Worm (Caenorhabditis elegans): ENCODE results near the gene pept-1.

pept-1 gene

DNA sequence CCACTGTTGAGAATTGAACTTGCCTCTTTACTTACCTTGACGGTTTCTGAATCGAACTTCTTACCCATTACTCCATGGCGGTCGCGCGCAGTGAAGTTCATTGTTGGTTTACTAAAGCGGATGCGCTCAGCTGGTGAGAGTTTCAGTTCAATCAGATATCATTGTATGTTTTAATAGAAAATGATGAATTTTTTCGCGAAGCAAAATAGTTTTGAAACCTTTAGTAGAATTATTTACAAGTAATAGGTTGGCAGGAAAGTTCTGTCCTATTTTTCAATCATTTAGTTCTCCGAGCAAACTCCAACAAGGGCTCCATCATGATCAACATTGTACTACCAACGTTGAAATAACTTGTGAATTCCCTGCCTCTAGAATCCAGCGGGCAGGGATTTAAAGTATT is 10.8 kb downstream of the pept-1 start, which contains the start of gene C15B12.3:
C15B12.3 (minus strand) TSS at position 101 of the 400 bp plus-strand sequence.
- TF ChIP-seq unc-62 (GFP tag; optimal IDR thresholded peaks at IDR 0.05), result no peak
- TF ChIP-seq nhr-28 (tag; optimal IDR thresholded peaks at IDR 0.05), result no peak
- TF ChIP-seq bed-3 (GFP tag; optimal IDR thresholded peaks at IDR 0.05), result no peak
- no peak for TF ChIP-seq flh-1 (GFP tag; optimal IDR thresholded peaks at IDR 0.05)
- no peak for TF ChIP-seq sptf-1 (tag; optimal IDR thresholded peaks at IDR 0.05)
- TF ChIP-seq ceh-83 (GFP tag; optimal IDR thresholded peaks at IDR 0.05), result no peak

ce11 chrX:6468499-6468898 is 11.8 kb downstream of the pept-1 start, which contains the start of gene C15B12.9:
Gene C15B12.9, plus strand, starts transcription at chrX:6468799.
- no peak for TF ChIP-seq pha-4 (tag; optimal IDR thresholded peaks at IDR 0.05)
- no peak for TF ChIP-seq nhr-76 (tag; optimal IDR thresholded peaks at IDR 0.05)
- TF ChIP-seq nhr-12 (tag; optimal IDR thresholded peaks at IDR 0.05), result no peak
- no peak for TF ChIP-seq blmp-1 (tag; optimal IDR thresholded peaks at IDR 0.05)
- no peak for TF ChIP-seq ceh-43 (GFP tag; optimal IDR thresholded peaks at IDR 0.05)
- no peak for TF ChIP-seq lsy-2 (tag; optimal IDR thresholded peaks at IDR 0.05)
- no peak for TF ChIP-seq mls-2 (tag; optimal IDR thresholded peaks at IDR 0.05)
- no peak for TF ChIP-seq lin-13 (tag; optimal IDR thresholded peaks at IDR 0.05)
- TF ChIP-seq unc-39 (tag; optimal IDR thresholded peaks at IDR 0.05), result no peak
- TF ChIP-seq ceh-83 (GFP tag; optimal IDR thresholded peaks at IDR 0.05), result no peak
- no peak for TF ChIP-seq M03D4.4 (tag; optimal IDR thresholded peaks at IDR 0.05)
- no peak for TF ChIP-seq ztf-11 (tag; optimal IDR thresholded peaks at IDR 0.05)
- TF ChIP-seq elt-3 (tag; optimal IDR thresholded peaks at IDR 0.05), result no peak
- no peak for TF ChIP-seq flh-1 (GFP tag; optimal IDR thresholded peaks at IDR 0.05)
- no peak for TF ChIP-seq unc-120 (tag; optimal IDR thresholded peaks at IDR 0.05; ENCODE audit: poor library complexity, severe bottlenecking)

DNA sequence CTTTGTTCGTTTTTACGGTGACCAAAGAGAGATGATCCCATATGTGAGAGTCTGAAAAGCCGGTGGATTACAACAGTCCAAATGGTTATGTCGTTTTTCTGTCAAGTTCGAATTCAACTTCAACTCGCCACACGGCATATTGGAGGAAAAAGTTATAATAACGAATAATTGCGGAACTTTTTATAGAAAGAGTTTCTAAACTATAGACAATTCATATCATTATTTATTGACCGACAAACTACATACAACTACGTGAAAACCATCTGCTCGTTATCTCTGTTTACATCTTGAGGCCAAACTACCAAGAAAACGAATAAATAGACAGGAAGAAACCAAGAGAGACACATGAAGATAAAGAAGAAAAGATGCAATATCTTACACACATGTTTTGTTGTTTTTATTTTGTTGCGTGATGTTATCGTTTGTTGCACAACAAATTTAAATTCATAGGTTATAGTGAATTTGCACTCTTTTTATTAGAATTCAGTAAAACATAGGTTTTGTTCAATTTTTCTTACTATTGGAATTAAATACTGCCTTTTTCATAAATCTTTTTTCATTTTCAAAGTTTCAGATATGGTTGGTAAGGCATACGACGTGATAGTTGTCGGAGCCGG is 17.1 kb downstream of the pept-1 start, which contains the start of the genes C15B12.4 and C15B12.8:
C15B12.4 (minus strand) TSS at position 51 of the 617 bp plus-strand sequence.
C15B12.8 (plus strand) TSS at position 567 of the 617 bp plus-strand sequence.
- TF ChIP-seq flh-1 (GFP tag; optimal IDR thresholded peaks at IDR 0.05) (no peak), pha-4 (tag; optimal IDR thresholded peaks at IDR 0.05) (no peak), lsy-2 (tag; optimal IDR thresholded peaks at IDR 0.05) (no peak), unc-62 (GFP tag; optimal IDR thresholded peaks at IDR 0.05) (no peak), M03D4.4 (tag; optimal IDR thresholded peaks at IDR 0.05) (no peak), zip-8 (tag; optimal IDR thresholded peaks at IDR 0.05) (no peak), ztf-11 (tag; optimal IDR thresholded peaks at IDR 0.05) (no peak)

- TF ChIP-seq ceh-39 (tag; optimal IDR thresholded peaks at IDR 0.05) (no peak), snpc-4 (tag; optimal IDR thresholded peaks at IDR 0.05) (no peak), mep-1 (tag; optimal IDR thresholded peaks at IDR 0.05) (no peak), ces-1 (GFP tag; optimal IDR thresholded peaks at IDR 0.05) (no peak), lsy-2 (tag; optimal IDR thresholded peaks at IDR 0.05) (no peak), unc-39 (tag; optimal IDR thresholded peaks at IDR 0.05) (no peak), sem-2 (GFP tag; optimal IDR thresholded peaks at IDR 0.05) (no peak), ceh-43 (GFP tag; optimal IDR thresholded peaks at IDR 0.05) (no peak), ceh-83 (GFP tag; optimal IDR thresholded peaks at IDR 0.05) (no peak), elt-3 (tag; optimal IDR thresholded peaks at IDR 0.05) (no peak), lin-13 (tag; optimal IDR thresholded peaks at IDR 0.05) (no peak), zip-8 (tag; optimal IDR thresholded peaks at IDR 0.05) (no peak), blmp-1 (tag; optimal IDR thresholded peaks at IDR 0.05) (no peak), ztf-11 (tag; optimal IDR thresholded peaks at IDR 0.05) (no peak)
Measured at ce11 chrX:6476540-6476939, 19.9 kb downstream of the pept-1 start, which contains the start of gene C15B12.1. Gene C15B12.1, plus strand, starts transcription at chrX:6476810.

DNA sequence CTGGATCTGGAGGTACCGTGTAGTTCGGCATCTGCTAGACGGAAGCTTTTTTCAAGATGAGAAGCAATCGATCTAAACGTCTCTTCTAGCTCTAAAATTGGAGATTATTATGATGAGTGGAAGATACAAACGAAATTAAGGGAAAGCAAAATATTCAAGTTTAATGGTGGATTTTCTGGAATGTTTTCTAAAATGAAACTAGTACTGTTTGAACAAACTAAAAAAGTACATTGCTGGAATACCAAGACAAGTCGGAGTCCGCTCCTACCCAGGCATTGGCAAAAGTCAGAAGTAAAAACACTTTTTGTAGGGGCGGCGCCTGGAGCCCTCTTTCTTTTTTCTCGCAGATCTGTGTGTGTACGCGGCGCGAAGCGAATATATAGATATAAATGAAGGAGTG is 28.1 kb downstream of the pept-1 start, which contains the start of gene gar-1:
gar-1 (minus strand) TSS at position 101 of the 400 bp plus-strand sequence.
- TF ChIP-seq unc-120 (tag; optimal IDR thresholded peaks at IDR 0.05; ENCODE audit: poor library complexity, severe bottlenecking), result no peak
- TF ChIP-seq ces-1 (GFP tag; optimal IDR thresholded peaks at IDR 0.05), result no peak
- TF ChIP-seq ceh-43 (GFP tag; optimal IDR thresholded peaks at IDR 0.05), result no peak
- TF ChIP-seq elt-1 (tag; optimal IDR thresholded peaks at IDR 0.05; ENCODE audit: borderline replicate concordance, insufficient read depth), result no peak
- TF ChIP-seq lsy-2 (tag; optimal IDR thresholded peaks at IDR 0.05), result no peak
- TF ChIP-seq lin-32 (GFP tag; optimal IDR thresholded peaks at IDR 0.05), result no peak

- TF ChIP-seq nhr-12 (tag; optimal IDR thresholded peaks at IDR 0.05) (no peak), sem-2 (GFP tag; optimal IDR thresholded peaks at IDR 0.05) (no peak), elt-1 (tag; optimal IDR thresholded peaks at IDR 0.05; ENCODE audit: borderline replicate concordance, insufficient read depth) (no peak), mab-5 (tag; optimal IDR thresholded peaks at IDR 0.05) (no peak), pha-4 (tag; optimal IDR thresholded peaks at IDR 0.05) (no peak), unc-62 (GFP tag; optimal IDR thresholded peaks at IDR 0.05) (no peak), flh-1 (GFP tag; optimal IDR thresholded peaks at IDR 0.05) (no peak), sptf-1 (tag; optimal IDR thresholded peaks at IDR 0.05) (no peak), hlh-1 (tag; optimal IDR thresholded peaks at IDR 0.05) (no peak), mls-2 (tag; optimal IDR thresholded peaks at IDR 0.05) (no peak), ceh-39 (tag; optimal IDR thresholded peaks at IDR 0.05) (no peak), nhr-76 (tag; optimal IDR thresholded peaks at IDR 0.05) (no peak), ceh-43 (GFP tag; optimal IDR thresholded peaks at IDR 0.05) (no peak), unc-120 (tag; optimal IDR thresholded peaks at IDR 0.05; ENCODE audit: poor library complexity, severe bottlenecking) (no peak)
Measured at ce11 chrX:6499736-6500135, 43.1 kb downstream of the pept-1 start, which contains the start of gene actl-1. Gene actl-1, minus strand, starts transcription at chrX:6499836.

Measured in whole organism, mixed stage, embryonic.